Fruit fly (Drosophila melanogaster): Measurements from ENCODE around the gene CG4367.

Gene CG4367

DNA sequence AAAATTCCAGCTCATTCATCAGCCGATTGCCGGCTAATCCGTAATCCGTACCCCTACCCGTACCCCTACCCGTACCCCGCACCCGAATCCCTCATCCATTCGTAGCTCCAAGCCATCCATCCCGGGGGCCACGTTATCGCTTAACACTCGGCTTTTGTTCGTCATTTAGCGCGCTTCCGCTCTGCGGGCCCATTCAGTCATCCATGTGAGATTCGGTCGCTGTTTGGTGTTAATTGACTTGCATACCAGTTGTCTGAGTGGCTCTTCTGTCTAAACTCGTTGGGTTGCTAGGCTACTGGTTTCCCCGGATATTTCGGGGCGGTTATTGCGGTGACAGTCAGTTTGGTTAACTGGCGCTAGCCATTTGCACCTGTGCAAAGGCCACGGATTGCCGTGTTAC, 6.6 kb upstream of the CG4367 start (continued):
- TF ChIP-seq Oli (tag; optimal IDR thresholded peaks at IDR 0.05): no peak
- TF ChIP-seq Usf (GFP tag; optimal IDR thresholded peaks at IDR 0.05): no peak
- no peak for TF ChIP-seq fd96Cb (tag; optimal IDR thresholded peaks at IDR 0.05)
- TF ChIP-seq CG12236 (GFP tag; optimal IDR thresholded peaks at IDR 0.05): no peak
- TF ChIP-seq CG16815 (GFP tag; optimal IDR thresholded peaks at IDR 0.05): no peak
- no peak for TF ChIP-seq CG30020 (tag; optimal IDR thresholded peaks at IDR 0.05)
- TF ChIP-seq CG10979 (tag; optimal IDR thresholded peaks at IDR 0.05): no peak
- no peak for TF ChIP-seq her (GFP tag; optimal IDR thresholded peaks at IDR 0.05)
- no peak for TF ChIP-seq danr (GFP tag; IDR thresholded peaks at IDR 0.05)
- TF ChIP-seq Rx (GFP tag; IDR thresholded peaks at IDR 0.05): no peak
- no peak for TF ChIP-seq CG5953 (GFP tag; IDR thresholded peaks at IDR 0.05)
- no peak for TF ChIP-seq CG18011 (GFP tag; optimal IDR thresholded peaks at IDR 0.05)
- no peak for TF ChIP-seq sim (GFP tag; IDR thresholded peaks at IDR 0.05)
- no peak for TF ChIP-seq CG12155 (GFP tag; optimal IDR thresholded peaks at IDR 0.05)
- TF ChIP-seq onecut (GFP tag; IDR thresholded peaks at IDR 0.05): no peak
- no peak for TF ChIP-seq CG18476 (GFP tag; optimal IDR thresholded peaks at IDR 0.05)
- no peak for TF ChIP-seq usp (GFP tag; optimal IDR thresholded peaks at IDR 0.05)
- no peak for TF ChIP-seq fu2 (GFP tag; optimal IDR thresholded peaks at IDR 0.05)
- peak; percentile 57 for TF ChIP-seq abd-A (tag; optimal IDR thresholded peaks at IDR 0.05)
- no peak for TF ChIP-seq CG17829 (tag; optimal IDR thresholded peaks at IDR 0.05)
- no peak for TF ChIP-seq ems (GFP tag; optimal IDR thresholded peaks at IDR 0.05)
- peak; percentile 82 for TF ChIP-seq Deaf1 (tag; optimal IDR thresholded peaks at IDR 0.05)
- TF ChIP-seq CG10366 (GFP tag; IDR thresholded peaks at IDR 0.05): no peak
- no peak for TF ChIP-seq slbo (GFP tag; IDR thresholded peaks at IDR 0.05)
- no peak for TF ChIP-seq Abd-B (GFP tag; optimal IDR thresholded peaks at IDR 0.05)
- TF ChIP-seq Fer2 (tag; optimal IDR thresholded peaks at IDR 0.05): no peak
- no peak for TF ChIP-seq ERR (GFP tag; optimal IDR thresholded peaks at IDR 0.05)
- TF ChIP-seq ranshi (GFP tag; IDR thresholded peaks at IDR 0.05): no peak
- TF ChIP-seq CG10959 (GFP tag; IDR thresholded peaks at IDR 0.05): no peak
- no peak for TF ChIP-seq CG2678 (tag; optimal IDR thresholded peaks at IDR 0.05)
- no peak for TF ChIP-seq shn (GFP tag; optimal IDR thresholded peaks at IDR 0.05)
- no peak for TF ChIP-seq ttk (GFP tag; IDR thresholded peaks at IDR 0.05)
- TF ChIP-seq CG15073 (GFP tag; optimal IDR thresholded peaks at IDR 0.05): no peak
- no peak for TF ChIP-seq Nf-YC (tag; optimal IDR thresholded peaks at IDR 0.05)
- no peak for TF ChIP-seq crc (GFP tag; optimal IDR thresholded peaks at IDR 0.05)
- 0 out of 2 replicates have a peak, but pooled peaks have one; percentile 16 for TF ChIP-seq E2f1 (GFP tag; IDR thresholded peaks at IDR 0.05)
- no peak for TF ChIP-seq CG31388 (GFP tag; optimal IDR thresholded peaks at IDR 0.05)
- no peak for TF ChIP-seq trh (GFP tag; optimal IDR thresholded peaks at IDR 0.05)
- TF ChIP-seq Dip3 (GFP tag; optimal IDR thresholded peaks at IDR 0.05): no peak
- TF ChIP-seq CG17802 (tag; optimal IDR thresholded peaks at IDR 0.05): no peak
- no peak for TF ChIP-seq Elba2 (GFP tag; optimal IDR thresholded peaks at IDR 0.05)
- no peak for TF ChIP-seq twi (tag; optimal IDR thresholded peaks at IDR 0.05)
- TF ChIP-seq Xrp1 (GFP tag; IDR thresholded peaks at IDR 0.05): no peak
- TF ChIP-seq z (GFP tag; IDR thresholded peaks at IDR 0.05): no peak
- TF ChIP-seq pnt (GFP tag; optimal IDR thresholded peaks at IDR 0.05): no peak
- no peak for TF ChIP-seq bigmax (GFP tag; optimal IDR thresholded peaks at IDR 0.05)
- no peak for TF ChIP-seq ac (GFP tag; optimal IDR thresholded peaks at IDR 0.05)
- TF ChIP-seq CG10543 (GFP tag; optimal IDR thresholded peaks at IDR 0.05): peak; percentile 77
- TF ChIP-seq oc (tag; optimal IDR thresholded peaks at IDR 0.05): peak; percentile 77
- TF ChIP-seq Ets97D (GFP tag; optimal IDR thresholded peaks at IDR 0.05): no peak
- TF ChIP-seq CG7271 (tag; optimal IDR thresholded peaks at IDR 0.05): no peak
- TF ChIP-seq ara (GFP tag; IDR thresholded peaks at IDR 0.05): no peak
- TF ChIP-seq Gug (GFP tag; IDR thresholded peaks at IDR 0.05): no peak
- TF ChIP-seq h (optimal IDR thresholded peaks at IDR 0.05): no peak
